Worm (Caenorhabditis elegans) whole organism, midembryonic: ENCODE data around the gene anmt-1.

ENCODE experiments used
- T22C8.4 ChIP-seq: fragments of 200-800 bp; sonication (Bioruptor generic); IDR thresholded peaks from 2 replicates; pipeline ENCODE4 v1.3.6; 2022; ENCODE audit warnings: missing genetic modification characterization, missing compliant biosample characterization
- cog-1 ChIP-seq: sonication (generic microtip); optimal IDR thresholded peaks from 2 replicates; lab custom pipeline; 2016; ENCODE audit warnings: missing genetic modification characterization, missing compliant biosample characterization
- flt-1 ChIP-seq: fragments of 200-800 bp; sonication (Bioruptor generic); IDR thresholded peaks from 2 replicates; pipeline ENCODE4 v1.3.6; 2022; ENCODE audit warnings: missing genetic modification characterization, missing compliant biosample characterization
- klf-2 ChIP-seq: fragments of 200-800 bp; sonication (Bioruptor generic); conservative IDR thresholded peaks from 2 replicates; pipeline ENCODE4 v1.3.6; 2022; ENCODE audit warnings: missing genetic modification reagents, missing genetic modification characterization, missing compliant biosample characterization
- med-1 ChIP-seq: sonication (generic microtip); optimal IDR thresholded peaks from 2 replicates; lab custom pipeline; 2017; ENCODE audit warnings: missing genetic modification characterization, mild to moderate bottlenecking, missing compliant biosample characterization, antibody characterized with exemption, missing genetic modification reagents; ENCODE audit not compliant: insufficient read depth
- ref-1 ChIP-seq: fragments of 200-800 bp; sonication (Bioruptor generic); conservative IDR thresholded peaks from 2 replicates; pipeline ENCODE4 v1.3.6; 2022; ENCODE audit warnings: missing genetic modification reagents, missing genetic modification characterization, missing compliant biosample characterization
- tab-1 ChIP-seq: fragments of 200-800 bp; sonication (Bioruptor generic); IDR thresholded peaks from 2 replicates; pipeline ENCODE4 v1.3.6; 2022; ENCODE audit warnings: missing genetic modification characterization, missing compliant biosample characterization
- ztf-23 ChIP-seq: fragments of 200-800 bp; sonication (Bioruptor generic); IDR thresholded peaks from 2 replicates; pipeline ENCODE4 v1.3.6; 2022; ENCODE audit warnings: missing genetic modification reagents, missing genetic modification characterization, missing compliant biosample characterization

DNA sequence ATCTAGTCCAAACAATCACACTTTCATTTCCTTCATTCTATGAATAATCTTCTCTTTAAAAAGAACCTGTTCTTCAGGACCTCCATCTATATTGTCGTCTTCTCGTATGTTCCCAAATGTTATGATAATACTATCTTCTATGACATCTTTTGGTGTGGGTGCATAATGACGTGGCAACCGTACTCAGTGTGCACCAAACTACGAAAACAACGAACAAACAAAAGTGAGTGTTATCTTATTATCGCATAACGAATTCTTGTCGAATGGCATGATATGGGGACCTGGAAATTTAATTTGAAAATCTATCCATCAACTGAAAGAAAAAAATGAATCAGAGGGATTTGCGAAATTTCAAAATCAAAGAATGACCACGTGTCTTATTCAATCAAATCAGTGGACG is 28.6 kb upstream of the anmt-1 start:
- TF ChIP-seq med-1 (GFP tag; lab: Kevin White, UChicago) = no peak
- no peak for TF ChIP-seq ztf-23 (GFP tag; lab: Robert Waterston, UW)
- no peak for TF ChIP-seq klf-2
- no peak for TF ChIP-seq ref-1 (GFP tag; lab: Robert Waterston, UW)
- no peak for TF ChIP-seq flt-1
- TF ChIP-seq tab-1 = no peak
- no peak for TF ChIP-seq T22C8.4 (GFP tag; lab: Robert Waterston, UW)
- TF ChIP-seq cog-1 (tag; lab: Kevin White, UChicago) = no peak
